Fruit fly (Drosophila melanogaster) whole organism, embryonic: Measurements from ENCODE around the gene CG7296.

Experiments used
- CG2889 ChIP-seq: fragments of 200-800 bp; sonication (Bioruptor generic); IDR thresholded peaks from 3 replicates; pipeline ENCODE4 v1.3.6; 2022; ENCODE audit warnings: missing biosample characterization, missing genetic modification characterization
- CG9876 ChIP-seq: fragments of 200-800 bp; sonication (Bioruptor generic); optimal IDR thresholded peaks from 2 replicates; lab custom pipeline; 2016; ENCODE audit warnings: missing biosample characterization, missing genetic modification characterization

- TF ChIP-seq CG9876 (GFP tag; lab: Kevin White, UChicago) (no peak), CG2889 (GFP tag; lab: Robert Waterston, UW) (no peak)
Measured at dm6 chr2L:10694053-10694618, 7.3 kb upstream of the CG7296 start, which contains the start of gene CG17108.
